Worm (Caenorhabditis elegans) whole organism, mixed stage, embryonic: Measurements from ENCODE around the gene R10E8.8.
"Not testable (repeated sequence)": the region's sequence is repeated elsewhere in the genome, so short reads cannot be mapped to it uniquely, and the experiment has no call there.

ENCODE experiments used
- M03D4.4 ChIP-seq: sonication (generic microtip); optimal IDR thresholded peaks from 2 replicates; lab custom pipeline; 2017; ENCODE audit warnings: mild to moderate bottlenecking, missing genetic modification characterization, missing compliant biosample characterization
- bed-3 ChIP-seq: fragments of 200-800 bp; sonication (Bioruptor generic); optimal IDR thresholded peaks from 3 replicates; lab custom pipeline; 2018; ENCODE audit warnings: mild to moderate bottlenecking, missing genetic modification characterization, moderate library complexity, missing compliant biosample characterization
- ceh-39 ChIP-seq: fragments of 150-350 bp; optimal IDR thresholded peaks from 2 replicates; lab custom pipeline; 2014; ENCODE audit warnings: missing biosample characterization, missing genetic modification characterization
- ceh-43 ChIP-seq: fragments of 200-800 bp; sonication (Bioruptor generic); optimal IDR thresholded peaks from 2 replicates; lab custom pipeline; 2018; ENCODE audit warnings: mild to moderate bottlenecking, missing genetic modification characterization, moderate library complexity, missing compliant biosample characterization
- ceh-83 ChIP-seq: fragments of 200-800 bp; sonication (Bioruptor generic); optimal IDR thresholded peaks from 2 replicates; lab custom pipeline; 2018; ENCODE audit warnings: mild to moderate bottlenecking, missing genetic modification characterization, missing compliant biosample characterization
- ces-1 ChIP-seq: fragments of 150-350 bp; optimal IDR thresholded peaks from 2 replicates; lab custom pipeline; 2014; ENCODE audit warnings: missing biosample characterization, missing genetic modification reagents, missing genetic modification characterization
- drap-1 ChIP-seq: fragments of 200-800 bp; sonication (Bioruptor generic); optimal IDR thresholded peaks from 3 replicates; lab custom pipeline; 2018; ENCODE audit warnings: mild to moderate bottlenecking, missing genetic modification characterization, missing compliant biosample characterization
- elt-1 ChIP-seq: sonication (generic microtip); optimal IDR thresholded peaks from 2 replicates; lab custom pipeline; 2017; ENCODE audit warnings: missing genetic modification characterization, mild to moderate bottlenecking, missing compliant biosample characterization, antibody characterized with exemption, moderate library complexity, borderline replicate concordance; ENCODE audit not compliant: insufficient read depth
- elt-3 ChIP-seq: fragments of 150-350 bp; optimal IDR thresholded peaks from 2 replicates; lab custom pipeline; 2014; ENCODE audit warnings: missing biosample characterization, missing genetic modification characterization
- flh-1 ChIP-seq: fragments of 200-800 bp; sonication (Bioruptor generic); optimal IDR thresholded peaks from 2 replicates; lab custom pipeline; 2018; ENCODE audit warnings: mild to moderate bottlenecking, missing genetic modification characterization, moderate library complexity, missing compliant biosample characterization
- hlh-1 ChIP-seq: fragments of 150-350 bp; optimal IDR thresholded peaks from 2 replicates; lab custom pipeline; 2014; ENCODE audit warnings: missing biosample characterization, missing genetic modification reagents, missing genetic modification characterization
- lin-13 ChIP-seq: fragments of 150-350 bp; optimal IDR thresholded peaks from 2 replicates; lab custom pipeline; 2014; ENCODE audit warnings: missing biosample characterization, missing genetic modification characterization
- lin-32 ChIP-seq: fragments of 200-800 bp; sonication (Bioruptor generic); optimal IDR thresholded peaks from 2 replicates; lab custom pipeline; 2018; ENCODE audit warnings: mild to moderate bottlenecking, missing genetic modification characterization, missing compliant biosample characterization
- mab-5 ChIP-seq: fragments of 150-350 bp; optimal IDR thresholded peaks from 2 replicates; lab custom pipeline; 2014; ENCODE audit warnings: missing biosample characterization, missing genetic modification characterization
- mep-1 ChIP-seq: fragments of 150-350 bp; optimal IDR thresholded peaks from 2 replicates; lab custom pipeline; 2017; ENCODE audit warnings: missing biosample characterization, missing genetic modification reagents, missing genetic modification characterization, inconsistent platforms
- mls-2 ChIP-seq: sonication (generic microtip); optimal IDR thresholded peaks from 2 replicates; lab custom pipeline; 2016; ENCODE audit warnings: mild to moderate bottlenecking, missing genetic modification characterization, moderate library complexity, missing compliant biosample characterization
- nhr-2 ChIP-seq: fragments of 150-350 bp; optimal IDR thresholded peaks from 2 replicates; lab custom pipeline; 2014; ENCODE audit warnings: missing biosample characterization, missing genetic modification characterization
- nhr-237 ChIP-seq: fragments of 150-350 bp; optimal IDR thresholded peaks from 2 replicates; lab custom pipeline; 2014; ENCODE audit warnings: missing biosample characterization, missing genetic modification characterization
- nhr-28 ChIP-seq: fragments of 150-350 bp; optimal IDR thresholded peaks from 2 replicates; lab custom pipeline; 2014; ENCODE audit warnings: missing biosample characterization, missing genetic modification characterization
- nhr-76 ChIP-seq: sonication (generic microtip); optimal IDR thresholded peaks from 2 replicates; lab custom pipeline; 2017; ENCODE audit warnings: missing biosample characterization, missing genetic modification characterization
- pha-4 ChIP-seq: fragments of 150-350 bp; optimal IDR thresholded peaks from 2 replicates; lab custom pipeline; 2018; ENCODE audit warnings: missing biosample characterization, missing genetic modification reagents, missing genetic modification characterization
- snpc-4 ChIP-seq: fragments of 150-350 bp; optimal IDR thresholded peaks from 2 replicates; lab custom pipeline; 2014; ENCODE audit warnings: missing biosample characterization, missing genetic modification characterization
- sptf-1 ChIP-seq: sonication (generic microtip); optimal IDR thresholded peaks from 2 replicates; lab custom pipeline; 2017; ENCODE audit warnings: mild to moderate bottlenecking, missing genetic modification characterization, moderate library complexity, missing compliant biosample characterization
- tbx-8 ChIP-seq: fragments of 200-800 bp; sonication (Bioruptor generic); optimal IDR thresholded peaks from 2 replicates; lab custom pipeline; 2018; ENCODE audit warnings: mild to moderate bottlenecking, missing genetic modification characterization, moderate library complexity, missing compliant biosample characterization
- unc-120 ChIP-seq: sonication (generic microtip); optimal IDR thresholded peaks from 2 replicates; lab custom pipeline; 2017; ENCODE audit warnings: missing genetic modification characterization, missing compliant biosample characterization; ENCODE audit not compliant: poor library complexity, severe bottlenecking
- unc-39 ChIP-seq: fragments of 150-350 bp; optimal IDR thresholded peaks from 2 replicates; lab custom pipeline; 2014; ENCODE audit warnings: missing biosample characterization, missing genetic modification characterization
- unc-62 ChIP-seq: fragments of 150-350 bp; optimal IDR thresholded peaks from 2 replicates; lab custom pipeline; 2014; ENCODE audit warnings: missing biosample characterization, missing genetic modification reagents, missing genetic modification characterization
- zip-8 ChIP-seq: fragments of 150-350 bp; optimal IDR thresholded peaks from 2 replicates; lab custom pipeline; 2014; ENCODE audit warnings: missing biosample characterization, missing genetic modification characterization

The R10E8.8 gene

DNA sequence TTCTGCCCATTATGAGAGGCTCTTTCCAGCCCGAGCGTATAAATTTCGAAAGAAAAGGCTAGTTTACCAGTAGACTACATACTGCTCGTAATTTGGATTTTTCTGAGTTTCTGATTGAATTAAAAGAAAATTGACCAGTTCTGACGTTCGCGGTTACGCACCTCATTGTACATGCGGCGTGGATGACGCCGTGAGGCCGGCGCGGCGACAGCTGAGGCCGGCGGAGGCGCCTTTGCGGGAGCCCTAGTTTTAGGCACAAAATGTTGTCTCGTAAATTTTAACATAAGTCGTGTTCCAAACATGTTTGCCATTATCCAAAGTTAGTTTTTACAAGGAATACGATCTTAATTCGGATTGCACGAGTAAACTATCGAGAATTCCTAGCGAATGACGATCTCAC lies 24.7 kb downstream of the R10E8.8 start, which contains the start of gene F16H6.9:
F16H6.9 (plus strand) TSS at position 301 of the 400 bp plus-strand sequence.
- TF ChIP-seq pha-4 (tag; lab: Kevin White, UChicago); bed-3 (GFP tag; lab: Kevin White, UChicago); drap-1: not testable (repeated sequence)

DNA sequence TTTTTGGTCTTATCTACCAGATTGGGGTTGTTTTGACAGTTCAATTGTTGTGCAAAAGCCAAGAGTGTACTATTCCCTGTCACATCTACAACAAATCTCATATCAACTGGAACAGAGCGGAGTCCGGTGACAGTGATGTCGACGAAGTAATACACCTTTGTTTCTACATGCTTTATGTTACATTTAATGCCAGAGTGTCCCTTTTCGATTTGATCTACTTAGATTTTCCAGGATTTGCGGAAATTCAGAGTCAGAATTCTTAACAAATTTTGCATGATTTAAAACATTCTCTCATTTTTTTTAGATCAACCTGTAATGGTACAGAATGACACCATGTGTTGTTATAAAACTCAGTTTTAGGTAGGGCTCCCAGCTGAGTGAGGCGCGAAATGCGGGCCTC lies 25.3 kb downstream of the R10E8.8 start, which contains the start of gene F16H6.8:
F16H6.8 (minus strand) TSS at position 101 of the 400 bp plus-strand sequence.
- TF ChIP-seq unc-120 (tag; lab: Kevin White, UChicago); lin-32; nhr-237: not testable (repeated sequence)

DNA sequence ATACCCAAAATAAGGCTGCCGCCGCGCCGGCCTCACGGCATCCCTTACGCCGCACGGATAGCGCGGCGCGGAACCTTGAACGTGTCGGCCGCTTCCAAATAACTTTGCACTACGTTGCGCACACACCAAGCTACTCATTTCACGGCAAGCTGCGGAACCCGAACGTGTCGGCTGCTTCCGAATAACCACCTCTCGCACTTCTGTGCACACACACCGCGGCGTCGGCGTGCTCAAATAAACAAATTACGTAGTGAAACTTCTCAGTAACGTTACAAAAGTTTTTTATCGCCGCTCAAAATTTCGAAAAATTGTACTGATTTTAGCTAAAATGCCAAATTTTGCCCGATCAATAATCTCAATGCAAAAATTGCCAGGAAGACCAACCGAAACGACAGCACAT lies 28.6 kb downstream of the R10E8.8 start:
- no peak for TF ChIP-seq nhr-28
- TF ChIP-seq lin-13, result no peak

DNA sequence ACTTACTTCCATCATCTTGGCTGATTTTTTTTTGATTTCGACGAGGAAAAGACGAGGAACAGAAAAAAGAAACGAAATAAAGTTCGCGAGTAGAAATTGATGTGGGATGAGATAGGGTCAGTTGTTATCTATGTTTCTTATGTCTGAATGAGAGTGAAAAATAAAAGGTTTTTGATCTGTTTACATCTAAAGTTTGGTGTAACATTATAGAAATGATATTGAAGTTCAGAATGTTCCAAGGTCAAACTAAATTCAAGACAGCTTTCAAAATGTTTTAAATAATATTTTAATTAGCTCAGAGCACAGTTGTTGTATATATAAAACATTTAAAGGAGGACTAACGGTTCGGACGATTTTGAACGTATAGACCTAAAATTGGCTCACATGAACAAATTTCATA lies 32.4 kb downstream of the R10E8.8 start, which contains the start of gene F16H6.7:
F16H6.7 (minus strand) TSS at position 101 of the 400 bp plus-strand sequence.
- no peak for TF ChIP-seq ces-1 (GFP tag; lab: Kevin White, UChicago)
- no peak for TF ChIP-seq lin-13

DNA sequence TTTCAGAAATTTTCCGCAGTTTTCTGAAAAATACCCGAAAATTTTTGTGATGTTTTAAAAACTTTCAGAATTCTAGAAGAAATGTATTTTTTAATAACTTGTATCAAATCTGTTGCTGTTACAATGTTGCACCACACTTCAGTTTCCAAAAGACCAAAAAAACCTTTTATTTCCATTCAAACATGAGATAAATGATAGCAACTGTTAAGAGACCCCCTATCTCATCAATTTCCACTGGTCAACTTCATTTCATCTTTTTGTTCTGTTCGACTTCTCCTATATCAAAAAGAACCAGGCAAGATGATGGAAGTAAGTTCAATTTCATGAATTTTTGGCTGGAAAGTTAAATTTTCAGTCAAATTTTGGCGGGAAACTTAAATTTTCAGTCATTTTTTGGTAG lies 43.0 kb downstream of the R10E8.8 start, which contains the start of gene F16H6.4:
F16H6.4 (plus strand) TSS at position 301 of the 400 bp plus-strand sequence.
- TF ChIP-seq unc-62, result no peak
- TF ChIP-seq zip-8, result no peak
- no peak for TF ChIP-seq ceh-43 (GFP tag; lab: Kevin White, UChicago)
- no peak for TF ChIP-seq elt-3 (tag; lab: Kevin White, UChicago)
- TF ChIP-seq snpc-4, result no peak
- no peak for TF ChIP-seq mls-2
- no peak for TF ChIP-seq ces-1 (GFP tag; lab: Kevin White, UChicago)
- no peak for TF ChIP-seq unc-120 (tag; lab: Kevin White, UChicago)
- no peak for TF ChIP-seq nhr-28
- TF ChIP-seq hlh-1 (tag; lab: Kevin White, UChicago), result no peak
- TF ChIP-seq mep-1 (tag; lab: Kevin White, UChicago), result no peak
- no peak for TF ChIP-seq elt-1 (tag; lab: Kevin White, UChicago)
- no peak for TF ChIP-seq ceh-83 (GFP tag; lab: Kevin White, UChicago)
- TF ChIP-seq nhr-76, result no peak

DNA sequence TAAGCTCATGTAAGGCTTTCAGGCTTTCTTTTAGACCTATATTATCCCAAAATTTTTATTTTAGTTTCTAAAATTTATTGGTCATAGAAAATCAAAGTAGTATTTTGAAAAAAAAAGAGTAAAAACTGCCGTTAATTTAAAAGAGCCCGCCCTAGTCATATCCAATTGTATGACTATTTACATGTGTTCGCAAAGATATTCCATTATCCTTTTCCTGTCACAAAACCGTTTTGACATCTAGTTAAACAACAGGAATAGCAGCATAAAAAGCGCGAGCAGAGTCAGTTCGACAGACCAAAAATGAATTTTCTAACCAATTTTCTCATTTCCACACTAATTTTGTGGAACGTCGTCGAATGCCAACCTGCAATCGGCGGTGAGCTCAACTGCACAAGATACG lies 46.5 kb downstream of the R10E8.8 start, which contains the start of gene F16H6.3:
F16H6.3 (plus strand) TSS at position 301 of the 400 bp plus-strand sequence.
- TF ChIP-seq flh-1, result no peak
- no peak for TF ChIP-seq M03D4.4 (tag; lab: Kevin White, UChicago)
- TF ChIP-seq nhr-28, result no peak
- TF ChIP-seq nhr-237, result no peak
- no peak for TF ChIP-seq mep-1 (tag; lab: Kevin White, UChicago)
- TF ChIP-seq tbx-8 (GFP tag; lab: Kevin White, UChicago), result no peak
- no peak for TF ChIP-seq ceh-43 (GFP tag; lab: Kevin White, UChicago)
- TF ChIP-seq ces-1 (GFP tag; lab: Kevin White, UChicago), result no peak

DNA sequence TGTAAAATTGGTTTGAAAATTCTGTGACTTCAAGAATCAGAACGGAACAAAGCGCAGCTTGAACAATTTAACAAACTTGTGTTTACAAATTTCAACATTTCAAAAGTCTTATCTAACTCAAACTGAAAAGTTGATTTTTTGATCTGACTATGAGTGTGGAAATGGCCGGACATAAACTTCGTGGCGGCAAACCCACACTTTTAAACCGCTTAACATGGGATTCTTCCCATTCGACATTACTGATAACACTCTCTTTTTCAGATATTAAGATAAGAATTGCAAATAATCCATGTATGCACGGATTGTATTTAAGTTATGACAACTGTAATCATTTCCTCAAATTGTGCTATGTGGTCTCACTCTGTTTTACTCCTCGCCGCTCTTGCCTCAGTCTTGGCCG lies 50.3 kb downstream of the R10E8.8 start, which contains the start of gene clec-42:
clec-42 (plus strand) TSS at position 285 of the 400 bp plus-strand sequence.
- TF ChIP-seq drap-1 (no peak), unc-39 (tag; lab: Kevin White, UChicago) (no peak), mab-5 (tag; lab: Kevin White, UChicago) (no peak), nhr-2 (tag; lab: Kevin White, UChicago) (no peak), unc-62 (no peak), unc-120 (tag; lab: Kevin White, UChicago) (no peak), sptf-1 (tag; lab: Kevin White, UChicago) (no peak), ceh-39 (tag; lab: Kevin White, UChicago) (no peak), elt-3 (tag; lab: Kevin White, UChicago) (no peak), ces-1 (GFP tag; lab: Kevin White, UChicago) (no peak), snpc-4 (no peak)
- TF ChIP-seq, all 35 proteins: peak for 0
